Worm (Caenorhabditis elegans): Measurements from ENCODE around the gene srh-127.

Gene srh-127

DNA sequence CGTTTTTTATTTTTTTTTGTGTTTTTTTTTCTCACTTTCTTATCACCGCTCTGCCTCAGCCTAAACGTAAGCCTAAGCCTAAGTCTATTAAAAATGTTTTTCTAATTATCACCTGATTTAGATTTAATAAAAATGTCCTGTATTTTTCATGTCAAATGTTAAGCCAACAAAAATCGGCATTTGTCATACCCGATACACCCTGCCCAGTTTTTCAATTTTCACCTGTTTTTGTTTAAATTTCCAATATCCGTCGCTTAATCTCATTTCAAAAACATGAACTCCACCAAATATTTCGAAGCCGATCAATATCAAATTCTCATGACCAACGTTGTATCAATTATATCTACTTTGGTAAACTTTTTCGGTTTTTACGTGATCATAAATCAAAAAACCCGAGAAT is 38.2 kb downstream of the srh-127 start, which contains the start of gene C31B8.1:
TSS of gene C31B8.1 (plus strand) at position 301 of the 400 bp plus-strand sequence.
- TF ChIP-seq lin-13 (tag; optimal IDR thresholded peaks at IDR 0.05) (no peak), blmp-1 (tag; optimal IDR thresholded peaks at IDR 0.05) (no peak), pha-4 (tag; optimal IDR thresholded peaks at IDR 0.05) (no peak), ces-1 (GFP tag; optimal IDR thresholded peaks at IDR 0.05) (no peak), M03D4.4 (tag; optimal IDR thresholded peaks at IDR 0.05) (no peak), sem-2 (GFP tag; optimal IDR thresholded peaks at IDR 0.05) (no peak), lin-32 (GFP tag; optimal IDR thresholded peaks at IDR 0.05) (no peak), nhr-76 (tag; optimal IDR thresholded peaks at IDR 0.05) (no peak), elt-1 (tag; optimal IDR thresholded peaks at IDR 0.05; ENCODE audit: borderline replicate concordance, insufficient read depth) (no peak), tbx-8 (GFP tag; optimal IDR thresholded peaks at IDR 0.05) (no peak), unc-120 (tag; optimal IDR thresholded peaks at IDR 0.05; ENCODE audit: poor library complexity, severe bottlenecking) (no peak), nhr-2 (tag; optimal IDR thresholded peaks at IDR 0.05) (no peak), ceh-39 (tag; optimal IDR thresholded peaks at IDR 0.05) (no peak), unc-39 (tag; optimal IDR thresholded peaks at IDR 0.05) (no peak), drap-1 (GFP tag; optimal IDR thresholded peaks at IDR 0.05) (no peak)

DNA sequence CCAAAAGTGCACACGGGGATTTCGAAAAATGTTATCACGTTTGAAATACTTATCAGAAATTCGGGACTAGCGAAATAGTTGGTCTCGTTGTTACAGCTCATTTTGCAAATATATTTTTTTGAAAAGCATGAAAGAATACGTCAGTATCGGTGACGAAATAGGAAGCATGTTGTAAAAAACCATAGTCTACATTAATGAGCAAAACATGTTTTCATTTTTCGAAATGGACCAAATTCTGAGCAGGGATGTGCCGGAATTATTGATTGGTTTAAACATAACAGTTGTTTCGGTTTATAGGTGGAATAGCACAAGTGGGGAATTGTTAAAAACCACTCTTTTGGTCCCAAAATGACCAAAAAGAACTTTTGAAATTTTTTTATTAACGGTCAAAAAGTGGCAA is 41.0 kb downstream of the srh-127 start, which contains the start of gene srh-247:
TSS of gene srh-247 (minus strand) at position 101 of the 400 bp plus-strand sequence.
- TF ChIP-seq mls-2 (tag; optimal IDR thresholded peaks at IDR 0.05) (no peak), unc-62 (GFP tag; optimal IDR thresholded peaks at IDR 0.05) (no peak), unc-39 (tag; optimal IDR thresholded peaks at IDR 0.05) (no peak), pha-4 (tag; optimal IDR thresholded peaks at IDR 0.05) (no peak), ceh-83 (GFP tag; optimal IDR thresholded peaks at IDR 0.05) (no peak), snpc-4 (tag; optimal IDR thresholded peaks at IDR 0.05) (no peak), lin-13 (tag; optimal IDR thresholded peaks at IDR 0.05) (no peak), tbx-8 (GFP tag; optimal IDR thresholded peaks at IDR 0.05) (no peak), mab-5 (tag; optimal IDR thresholded peaks at IDR 0.05) (no peak), hlh-1 (tag; optimal IDR thresholded peaks at IDR 0.05) (no peak), nhr-76 (tag; optimal IDR thresholded peaks at IDR 0.05) (no peak), drap-1 (GFP tag; optimal IDR thresholded peaks at IDR 0.05) (no peak), nhr-2 (tag; optimal IDR thresholded peaks at IDR 0.05) (no peak)

DNA sequence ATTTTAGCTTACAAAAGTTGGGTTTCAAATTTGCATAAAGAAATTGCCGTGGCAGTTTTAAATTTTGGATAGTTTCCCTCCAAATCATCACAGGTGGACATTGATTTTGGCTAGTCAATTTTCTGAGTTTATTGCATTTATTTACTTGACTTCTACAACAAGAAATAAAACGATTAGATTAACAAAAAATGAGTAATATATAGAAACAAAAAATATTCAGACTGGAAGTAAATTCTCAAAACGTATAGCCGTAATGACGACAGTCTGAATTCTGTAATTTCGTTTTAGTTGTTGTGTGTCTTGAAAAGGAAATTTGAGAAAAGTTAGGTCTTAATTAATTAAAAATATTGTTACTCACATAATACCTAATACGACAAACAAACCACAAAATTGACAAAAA is 45.4 kb downstream of the srh-127 start, which contains the start of gene srw-141:
TSS of gene srw-141 (minus strand) at position 101 of the 400 bp plus-strand sequence.
- no peak for TF ChIP-seq M03D4.4 (tag; optimal IDR thresholded peaks at IDR 0.05)

DNA sequence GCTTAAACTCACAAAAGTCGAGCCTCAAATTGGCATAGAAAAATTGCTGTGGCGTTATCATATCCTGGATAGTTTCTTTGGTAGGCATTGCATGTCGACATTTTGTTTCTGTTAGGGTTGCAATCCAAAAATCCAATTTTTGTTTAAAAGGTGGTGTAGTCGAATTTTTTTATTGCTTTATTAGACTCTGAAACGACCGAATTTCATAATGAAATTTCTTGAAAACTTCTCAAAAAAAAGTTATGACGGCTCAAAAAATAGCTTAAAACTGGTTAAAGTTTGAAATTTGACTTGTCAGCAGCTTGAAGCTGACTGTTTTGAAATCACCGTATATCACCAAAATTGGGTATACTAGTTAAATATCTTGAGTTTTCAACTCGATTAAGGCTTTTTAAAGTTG is 48.3 kb downstream of the srh-127 start, which contains the start of gene srw-143:
TSS of gene srw-143 (minus strand) at position 101 of the 400 bp plus-strand sequence.
- TF ChIP-seq sptf-1 (tag; optimal IDR thresholded peaks at IDR 0.05) (no peak), flh-1 (GFP tag; optimal IDR thresholded peaks at IDR 0.05) (no peak), nhr-76 (tag; optimal IDR thresholded peaks at IDR 0.05) (no peak), mls-2 (tag; optimal IDR thresholded peaks at IDR 0.05) (no peak)

DNA sequence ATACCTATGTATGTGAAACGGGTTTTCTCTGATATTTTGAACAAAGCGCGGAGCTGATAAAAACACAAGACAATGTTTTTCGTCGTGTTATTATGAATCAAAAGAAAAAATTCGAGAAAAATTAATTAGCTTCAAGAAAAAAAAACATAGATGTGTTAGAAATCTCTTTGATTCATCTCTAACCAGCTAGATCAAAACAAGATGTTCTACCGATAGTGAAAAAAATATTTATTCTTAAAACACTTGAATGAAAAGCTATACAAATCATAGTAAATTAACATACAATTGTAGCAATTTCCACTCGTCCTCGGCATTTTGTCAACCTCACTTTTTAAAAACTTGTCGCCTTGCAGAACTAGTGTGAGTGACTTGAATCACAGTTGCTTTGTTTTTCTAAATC is 49.2 kb downstream of the srh-127 start:
- TF ChIP-seq hlh-1 (tag; optimal IDR thresholded peaks at IDR 0.05) (no peak), blmp-1 (tag; optimal IDR thresholded peaks at IDR 0.05) (no peak), ceh-43 (GFP tag; optimal IDR thresholded peaks at IDR 0.05) (no peak), unc-120 (tag; optimal IDR thresholded peaks at IDR 0.05; ENCODE audit: poor library complexity, severe bottlenecking) (no peak), lin-32 (GFP tag; optimal IDR thresholded peaks at IDR 0.05) (no peak), snpc-4 (tag; optimal IDR thresholded peaks at IDR 0.05) (no peak), M03D4.4 (tag; optimal IDR thresholded peaks at IDR 0.05) (no peak), pha-4 (tag; optimal IDR thresholded peaks at IDR 0.05) (no peak), ham-2 (GFP tag; optimal IDR thresholded peaks at IDR 0.05) (no peak), tbx-8 (GFP tag; optimal IDR thresholded peaks at IDR 0.05) (no peak)

DNA sequence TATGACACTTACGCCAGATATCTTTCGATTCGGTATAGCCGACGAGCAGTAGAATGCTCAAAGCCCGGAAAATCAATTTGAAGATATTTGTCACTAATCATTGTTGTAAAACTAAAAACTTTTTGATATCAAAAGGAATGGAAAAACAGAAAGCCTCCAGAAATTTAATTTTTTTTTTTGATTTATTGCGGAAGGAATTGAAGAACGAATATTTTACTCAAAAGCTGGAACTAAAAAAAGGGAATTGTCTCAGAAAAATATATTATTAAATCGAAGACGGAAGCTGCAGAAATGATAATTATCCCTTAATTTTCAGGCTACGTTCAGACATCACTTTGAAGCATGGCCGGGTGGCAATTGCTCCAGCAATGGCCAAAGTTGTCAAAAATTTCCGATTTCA is 50.8 kb downstream of the srh-127 start, which contains the start of gene srw-137:
TSS of gene srw-137 (minus strand) at position 101 of the 400 bp plus-strand sequence.
- TF ChIP-seq sptf-1 (tag; optimal IDR thresholded peaks at IDR 0.05) = no peak
- TF ChIP-seq nhr-28 (tag; optimal IDR thresholded peaks at IDR 0.05) = no peak
- TF ChIP-seq tbx-8 (GFP tag; optimal IDR thresholded peaks at IDR 0.05) = no peak
- no peak for TF ChIP-seq elt-1 (tag; optimal IDR thresholded peaks at IDR 0.05; ENCODE audit: borderline replicate concordance, insufficient read depth)
- TF ChIP-seq unc-39 (tag; optimal IDR thresholded peaks at IDR 0.05) = no peak
- no peak for TF ChIP-seq hlh-1 (tag; optimal IDR thresholded peaks at IDR 0.05)
- TF ChIP-seq lin-32 (GFP tag; optimal IDR thresholded peaks at IDR 0.05) = no peak
- TF ChIP-seq drap-1 (GFP tag; optimal IDR thresholded peaks at IDR 0.05) = no peak
- no peak for TF ChIP-seq snpc-4 (tag; optimal IDR thresholded peaks at IDR 0.05)
- TF ChIP-seq ceh-43 (GFP tag; optimal IDR thresholded peaks at IDR 0.05) = no peak
- no peak for TF ChIP-seq pha-4 (tag; optimal IDR thresholded peaks at IDR 0.05)
- no peak for TF ChIP-seq unc-120 (tag; optimal IDR thresholded peaks at IDR 0.05; ENCODE audit: poor library complexity, severe bottlenecking)
- TF ChIP-seq M03D4.4 (tag; optimal IDR thresholded peaks at IDR 0.05) = no peak
- no peak for TF ChIP-seq bed-3 (GFP tag; optimal IDR thresholded peaks at IDR 0.05)
- no peak for TF ChIP-seq zip-8 (tag; optimal IDR thresholded peaks at IDR 0.05)
- no peak for TF ChIP-seq nhr-237 (tag; optimal IDR thresholded peaks at IDR 0.05)
